Worm (Caenorhabditis elegans): ENCODE measurements around the gene srh-88.

DNA sequence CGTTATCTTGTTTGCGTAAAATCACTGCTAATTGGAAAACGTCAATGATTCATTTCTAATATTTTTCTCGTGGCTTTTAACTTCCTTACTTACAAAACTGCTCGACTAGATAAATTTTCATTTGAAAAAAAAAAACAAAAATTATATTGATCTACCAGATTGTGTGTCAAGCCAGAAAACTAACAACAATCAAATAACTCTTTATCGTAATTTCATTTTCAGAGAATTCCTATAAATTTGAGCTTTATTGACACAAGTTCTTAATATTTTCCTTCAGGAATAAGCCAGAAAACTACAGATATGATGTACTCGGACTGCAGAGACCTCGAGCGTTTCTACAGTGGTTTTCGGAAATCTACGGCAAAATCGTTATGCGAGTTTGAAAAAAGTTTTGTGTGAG is 11.6 kb upstream of the srh-88 start, which contains the start of gene srw-124:
- TF ChIP-seq ceh-28 (tag; optimal IDR thresholded peaks at IDR 0.05) (no peak), egl-27 (tag; optimal IDR thresholded peaks at IDR 0.05) (no peak), snpc-4 (tag; optimal IDR thresholded peaks at IDR 0.05) (no peak), lin-39 (tag; optimal IDR thresholded peaks at IDR 0.05) (no peak), hlh-30 (tag; optimal IDR thresholded peaks at IDR 0.05; ENCODE audit: insufficient read depth) (no peak), spr-1 (tag; optimal IDR thresholded peaks at IDR 0.05) (no peak), unc-39 (tag; optimal IDR thresholded peaks at IDR 0.05) (no peak), unc-62 (GFP tag; optimal IDR thresholded peaks at IDR 0.05 in 1 of 2) (no peak), unc-62 (tag; optimal IDR thresholded peaks at IDR 0.05) (no peak)

All from whole organism, L4 larva.